Worm (Caenorhabditis elegans): ENCODE data around the gene perm-3.

perm-3 gene

DNA sequence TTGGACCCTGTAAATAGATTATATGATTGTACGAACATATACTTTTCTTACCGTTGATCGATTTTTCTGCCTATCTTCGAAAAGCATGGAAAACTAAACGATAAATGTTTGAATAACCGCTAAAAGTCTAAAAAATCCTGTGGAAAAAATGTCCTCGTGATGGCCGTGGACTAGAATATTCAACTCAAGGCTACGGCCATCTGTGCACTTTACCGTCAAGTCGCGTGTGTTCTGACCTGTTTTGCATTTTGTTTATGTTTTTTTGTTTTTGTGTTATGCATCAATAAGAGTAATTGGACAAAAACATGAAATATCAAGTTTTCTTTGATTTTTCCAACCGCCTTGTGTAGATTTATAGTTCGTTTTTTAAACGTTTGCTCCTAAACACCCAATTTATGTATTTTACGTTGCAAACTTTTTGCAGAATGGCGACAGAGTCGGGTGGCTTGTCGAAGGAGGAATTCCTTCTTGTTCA lies 30.4 kb downstream of the perm-3 start, which contains the start of the genes hda-6 and F41H10.4 (continued):
- TF ChIP-seq ets-4 (GFP tag; optimal IDR thresholded peaks at IDR 0.05) (no peak), F55B11.4 (tag; optimal IDR thresholded peaks at IDR 0.05; ENCODE audit: borderline replicate concordance, insufficient read depth) (no peak), snpc-1.3 (tag; optimal IDR thresholded peaks at IDR 0.05; ENCODE audit: insufficient read depth) (peak; percentile 47), dox-1 (GFP tag; IDR thresholded peaks at IDR 0.05) (peak; percentile 84), attf-5 (GFP tag; optimal IDR thresholded peaks at IDR 0.05) (peak; percentile 86), tbp1 (GFP tag; optimal IDR thresholded peaks at IDR 0.05) (peak; percentile 56), rec-8 (tag; optimal IDR thresholded peaks at IDR 0.05) (no peak), chd-7 (tag; optimal IDR thresholded peaks at IDR 0.05) (no peak), nhr-27 (tag; optimal IDR thresholded peaks at IDR 0.05) (no peak), madf-10 (tag; optimal IDR thresholded peaks at IDR 0.05) (peak; percentile 12), mcd-1 (GFP tag; IDR thresholded peaks at IDR 0.05) (peak; percentile 77), ztf-3 (GFP tag; optimal IDR thresholded peaks at IDR 0.05) (no peak), gei-17 (GFP tag; optimal IDR thresholded peaks at IDR 0.05) (no peak), repo-1 (tag; optimal IDR thresholded peaks at IDR 0.05) (no peak), lin-54 (GFP tag; optimal IDR thresholded peaks at IDR 0.05) (peak; percentile 71), nhr-80 (tag; optimal IDR thresholded peaks at IDR 0.05) (peak; percentile 20), lin-40 (tag; optimal IDR thresholded peaks at IDR 0.05) (peak; percentile 51), Y95B8A.8 (GFP tag; IDR thresholded peaks at IDR 0.05) (no peak), F49E8.2 (tag; optimal IDR thresholded peaks at IDR 0.05; ENCODE audit: insufficient read depth) (no peak), B0336.3 (GFP tag; IDR thresholded peaks at IDR 0.05) (0 out of 2 replicates have a peak, but pooled peaks have one; percentile 31), attf-3 (GFP tag; conservative IDR thresholded peaks at IDR 0.05) (no peak), snpc-4 (GFP tag; optimal IDR thresholded peaks at IDR 0.05) (no peak), snpc-4 (tag; optimal IDR thresholded peaks at IDR 0.05) (peak; percentile 33 to 86 (median 68)), mel-28 (tag; optimal IDR thresholded peaks at IDR 0.05; ENCODE audit: borderline replicate concordance) (no peak), pha-4 (tag; optimal IDR thresholded peaks at IDR 0.05) (no peak), zim-3 (tag; optimal IDR thresholded peaks at IDR 0.05) (no peak), rpc-1 (optimal IDR thresholded peaks at IDR 0.05) (no peak), rpc-1 (tag; optimal IDR thresholded peaks at IDR 0.05) (no peak), egl-44 (GFP tag; IDR thresholded peaks at IDR 0.05) (no peak), ekl-4 (GFP tag; IDR thresholded peaks at IDR 0.05) (peak; percentile 55; the same call in 1 of the 2 replicates), lsl-1 (GFP tag; optimal IDR thresholded peaks at IDR 0.05) (peak; percentile 54), aptf-3 (GFP tag; IDR thresholded peaks at IDR 0.05) (no peak), ztf-6 (GFP tag; IDR thresholded peaks at IDR 0.05) (no peak), dpff-1 (tag; optimal IDR thresholded peaks at IDR 0.05) (no peak), unc-62 (GFP tag; optimal IDR thresholded peaks at IDR 0.05) (no peak), mxl-1 (tag; optimal IDR thresholded peaks at IDR 0.05) (no peak), tbx-9 (tag; optimal IDR thresholded peaks at IDR 0.05; ENCODE audit: borderline replicate concordance) (no peak), hmg-20 (GFP tag; IDR thresholded peaks at IDR 0.05) (no peak), madf-3 (GFP tag; IDR thresholded peaks at IDR 0.05) (no peak), ceh-91 (GFP tag; IDR thresholded peaks at IDR 0.05) (0 out of 2 replicates have a peak, but pooled peaks have one; percentile 8), ceh-58 (GFP tag; IDR thresholded peaks at IDR 0.05) (no peak), Y67H2A.10 (GFP tag; conservative IDR thresholded peaks at IDR 0.05) (no peak), Y79H2A.3 (GFP tag; conservative IDR thresholded peaks at IDR 0.05) (no peak), B0261.1 (tag; optimal IDR thresholded peaks at IDR 0.05) (no peak), sea-2 (GFP tag; IDR thresholded peaks at IDR 0.05) (no peak), F52B5.7 (tag; optimal IDR thresholded peaks at IDR 0.05) (no peak), die-1 (tag; optimal IDR thresholded peaks at IDR 0.05) (no peak), lag-1 (GFP tag; IDR thresholded peaks at IDR 0.05) (no peak), cebp-2 (GFP tag; IDR thresholded peaks at IDR 0.05) (no peak)

Measured in whole organism, young adult.